Fruit fly (Drosophila melanogaster) whole organism, wandering third instar larva: ENCODE measurements around the gene CG13455.

ENCODE experiments used
- CrebA ChIP-seq: fragments of 200-800 bp; sonication (Bioruptor generic); optimal IDR thresholded peaks from 2 replicates; lab custom pipeline; 2016; ENCODE audit warnings: missing biosample characterization, mild to moderate bottlenecking, missing genetic modification characterization, borderline replicate concordance
- Dfd ChIP-seq: fragments of >200 bp; optimal IDR thresholded peaks from 2 replicates; lab custom pipeline; 2017; ENCODE audit warnings: missing biosample characterization, missing genetic modification characterization
- Dif ChIP-seq: fragments of 200-275, 200-300 bp; sonication (Bioruptor generic); optimal IDR thresholded peaks from 2 replicates; lab custom pipeline; 2018; ENCODE audit warnings: missing biosample characterization, missing genetic modification characterization; ENCODE audit not compliant: partially characterized antibody
- GATAd ChIP-seq: sonication (Bioruptor generic); optimal IDR thresholded peaks from 2 replicates; lab custom pipeline; 2016; ENCODE audit warnings: missing biosample characterization, missing genetic modification characterization
- HLH106 ChIP-seq: fragments of 200-800 bp; optimal IDR thresholded peaks from 3 replicates; lab custom pipeline; 2019; ENCODE audit warnings: missing biosample characterization, mild to moderate bottlenecking, missing genetic modification characterization, moderate library complexity
- Hnf4 ChIP-seq: fragments of 200-800 bp; sonication (Bioruptor generic); optimal IDR thresholded peaks from 2 replicates; lab custom pipeline; 2016; ENCODE audit warnings: missing biosample characterization, mild to moderate bottlenecking, missing genetic modification characterization
- Hr78 ChIP-seq: fragments of >200 bp; optimal IDR thresholded peaks from 2 replicates; lab custom pipeline; 2017; ENCODE audit warnings: missing biosample characterization, missing genetic modification characterization
- Jra ChIP-seq: sonication (Bioruptor generic); optimal IDR thresholded peaks from 2 replicates; lab custom pipeline; 2016; ENCODE audit warnings: missing biosample characterization, missing genetic modification characterization
- Mio ChIP-seq: sonication (Bioruptor generic); optimal IDR thresholded peaks from 2 replicates; lab custom pipeline; 2016; ENCODE audit warnings: missing biosample characterization, missing genetic modification characterization
- Myc ChIP-seq: fragments of >200 bp; optimal IDR thresholded peaks from 2 replicates; lab custom pipeline; 2017
- N ChIP-seq: fragments of >200 bp; optimal IDR thresholded peaks from 2 replicates; lab custom pipeline; 2018; ENCODE audit warnings: missing biosample characterization, missing external identifiers, missing genetic modification characterization
- OdsH ChIP-seq: fragments of 200-800 bp; sonication (Bioruptor generic); optimal IDR thresholded peaks from 2 replicates; lab custom pipeline; 2016; ENCODE audit warnings: missing biosample characterization, mild to moderate bottlenecking, missing genetic modification characterization
- Rel ChIP-seq, 2 experiments: fragments of 200-800 bp; sonication (Bioruptor generic) in 1 of 2; optimal IDR thresholded peaks; 2 replicates in 1 of 2; 3 replicates in 1 of 2; lab custom pipeline; 2016 to 2019; ENCODE audit warnings: mild to moderate bottlenecking in 2 of 2, missing biosample characterization in 2 of 2, missing genetic modification characterization in 2 of 2, moderate library complexity in 1 of 2
- Sp1 ChIP-seq: fragments of 200-800 bp; sonication (Bioruptor generic); optimal IDR thresholded peaks from 3 replicates; lab custom pipeline; 2019; ENCODE audit warnings: missing biosample characterization, mild to moderate bottlenecking, missing genetic modification characterization, moderate library complexity
- Vsx2 ChIP-seq: fragments of 200-300, 225-300 bp; sonication (Bioruptor generic); optimal IDR thresholded peaks from 2 replicates; lab custom pipeline; 2018; ENCODE audit warnings: missing biosample characterization, missing genetic modification characterization; ENCODE audit not compliant: partially characterized antibody
- br ChIP-seq: fragments of 200-800 bp; sonication (Bioruptor generic); optimal IDR thresholded peaks from 2 replicates; lab custom pipeline; 2016; ENCODE audit warnings: missing biosample characterization, missing genetic modification characterization
- dl ChIP-seq, 2 experiments: fragments of 175-275, 200-275 bp in 1 of 2; fragments of 200-275 bp in 1 of 2; sonication (Bioruptor generic); optimal IDR thresholded peaks; lab custom pipeline; 2018; ENCODE audit warnings: mild to moderate bottlenecking in 2 of 2, missing biosample characterization in 2 of 2, missing genetic modification characterization in 2 of 2, moderate library complexity in 2 of 2; ENCODE audit not compliant: partially characterized antibody in 2 of 2, insufficient read depth in 1 of 2
- dmrt93B ChIP-seq: fragments of 200-800 bp; sonication (Bioruptor generic); optimal IDR thresholded peaks from 2 replicates; lab custom pipeline; 2018; ENCODE audit warnings: missing biosample characterization, mild to moderate bottlenecking, missing genetic modification characterization
- dsf ChIP-seq: sonication (Bioruptor generic); optimal IDR thresholded peaks from 2 replicates; lab custom pipeline; 2016; ENCODE audit warnings: missing biosample characterization, missing genetic modification characterization, borderline replicate concordance
- foxo ChIP-seq, 2 experiments: fragments of 200-800 bp; sonication (Bioruptor generic); optimal IDR thresholded peaks; 2 replicates in 1 of 2; 3 replicates in 1 of 2; lab custom pipeline; 2016 to 2017; ENCODE audit warnings: missing biosample characterization in 2 of 2, missing genetic modification characterization in 2 of 2
- fru ChIP-seq: fragments of 200-800 bp; sonication (Bioruptor generic); optimal IDR thresholded peaks from 3 replicates; lab custom pipeline; 2016; ENCODE audit warnings: missing biosample characterization, mild to moderate bottlenecking, missing genetic modification characterization
- h ChIP-seq: fragments of 200-800 bp; sonication (Bioruptor generic); optimal IDR thresholded peaks from 3 replicates; lab custom pipeline; 2016; ENCODE audit warnings: missing biosample characterization, mild to moderate bottlenecking, missing genetic modification characterization
- jim ChIP-seq: fragments of 175-275, 200-325 bp; sonication (Bioruptor generic); optimal IDR thresholded peaks from 2 replicates; lab custom pipeline; 2016; ENCODE audit warnings: missing biosample characterization, mild to moderate bottlenecking, missing genetic modification characterization
- rgr ChIP-seq: fragments of 200-800 bp; sonication (Bioruptor generic); optimal IDR thresholded peaks from 3 replicates; lab custom pipeline; 2016; ENCODE audit warnings: missing biosample characterization, mild to moderate bottlenecking, missing genetic modification characterization
- sage ChIP-seq: fragments of 200-800 bp; sonication (Bioruptor generic); optimal IDR thresholded peaks from 2 replicates; lab custom pipeline; 2016; ENCODE audit warnings: missing biosample characterization, mild to moderate bottlenecking, missing genetic modification characterization
- sv ChIP-seq: fragments of 200-800 bp; sonication (Bioruptor generic); optimal IDR thresholded peaks from 3 replicates; lab custom pipeline; 2016; ENCODE audit warnings: missing biosample characterization, missing genetic modification characterization
- tai ChIP-seq: sonication (Bioruptor generic); optimal IDR thresholded peaks from 2 replicates; lab custom pipeline; 2016; ENCODE audit warnings: missing biosample characterization, missing genetic modification characterization
- usp ChIP-seq: fragments of >200 bp; optimal IDR thresholded peaks from 2 replicates; lab custom pipeline; 2017; ENCODE audit warnings: missing biosample characterization, missing genetic modification characterization
- woc ChIP-seq: sonication (Bioruptor generic); optimal IDR thresholded peaks from 2 replicates; lab custom pipeline; 2016; ENCODE audit warnings: missing biosample characterization, mild to moderate bottlenecking, missing genetic modification characterization

Gene CG13455

dm6 chr3L:15501646-15501972, 5.2 kb downstream of the CG13455 start:
- no peak for TF ChIP-seq OdsH (GFP tag; lab: Kevin White, UChicago)
- TF ChIP-seq HLH106 (tag; lab: Kevin White, UChicago), result no peak
- TF ChIP-seq Dfd (GFP tag; lab: Kevin White, UChicago), result no peak
- no peak for TF ChIP-seq N (GFP tag; lab: Kevin White, UChicago)
- no peak for TF ChIP-seq foxo (GFP tag; optimal IDR thresholded peaks at IDR 0.05; lab: Kevin White, UChicago)
- TF ChIP-seq woc (GFP tag; lab: Kevin White, UChicago), result peak; percentile 32

dm6 chr3L:15502256-15502655, 5.9 kb downstream of the CG13455 start:
- TF ChIP-seq Myc, result no peak
- no peak for TF ChIP-seq Hr78 (GFP tag; lab: Kevin White, UChicago)
- TF ChIP-seq usp, result no peak
- TF ChIP-seq Vsx2, result no peak

dm6 chr3L:15504687-15505086, 8.3 kb downstream of the CG13455 start, which contains the start of gene CG7857:
TSS of gene CG7857 (minus strand) at chr3L:15504894.
- TF ChIP-seq rgr (no peak), sage (GFP tag; lab: Kevin White, UChicago) (peak; percentile 14), Rel (GFP tag; optimal IDR thresholded peaks at IDR 0.05; lab: Kevin White, UChicago) (no peak), Rel (tag; optimal IDR thresholded peaks at IDR 0.05; lab: Kevin White, UChicago) (peak; percentile 29), OdsH (GFP tag; lab: Kevin White, UChicago) (no peak)

DNA sequence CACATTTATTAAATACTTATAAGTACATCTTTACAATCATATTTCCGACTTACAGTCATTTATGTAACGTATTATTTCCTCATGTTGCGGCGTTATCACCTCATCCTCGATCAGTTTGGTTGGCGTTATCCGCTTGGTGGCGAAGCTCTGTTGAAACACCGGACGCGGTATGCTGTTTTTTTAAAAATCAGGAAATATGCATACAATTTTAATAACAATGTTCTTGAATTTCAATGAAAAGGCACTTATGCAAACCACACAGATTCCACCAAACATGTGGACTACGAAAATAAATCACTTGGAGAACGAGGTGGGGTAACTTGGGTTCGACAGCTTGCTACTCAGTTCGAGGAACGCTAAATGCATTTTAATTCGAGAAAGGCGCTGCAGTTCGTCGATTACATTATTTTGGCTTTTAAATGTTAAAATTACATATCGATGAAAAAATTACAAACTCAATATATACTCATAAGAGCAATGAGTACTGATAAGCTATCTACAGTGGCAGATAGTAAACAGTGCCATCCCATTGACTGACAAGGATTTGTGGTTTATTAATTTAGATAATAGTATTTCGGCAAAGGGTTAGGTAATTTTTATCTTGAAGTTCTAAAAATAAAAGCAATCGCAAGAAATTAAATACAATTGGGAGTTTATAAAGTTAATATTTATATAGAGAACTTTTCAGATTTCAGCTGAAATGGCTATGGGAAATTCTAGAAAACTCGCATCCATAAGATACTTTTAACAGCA, 10.0 kb downstream of the CG13455 start:
- TF ChIP-seq sage (GFP tag; lab: Kevin White, UChicago), result peak; percentile 2
- no peak for TF ChIP-seq Rel (GFP tag; optimal IDR thresholded peaks at IDR 0.05; lab: Kevin White, UChicago)
- no peak for TF ChIP-seq Rel (tag; optimal IDR thresholded peaks at IDR 0.05; lab: Kevin White, UChicago)

DNA sequence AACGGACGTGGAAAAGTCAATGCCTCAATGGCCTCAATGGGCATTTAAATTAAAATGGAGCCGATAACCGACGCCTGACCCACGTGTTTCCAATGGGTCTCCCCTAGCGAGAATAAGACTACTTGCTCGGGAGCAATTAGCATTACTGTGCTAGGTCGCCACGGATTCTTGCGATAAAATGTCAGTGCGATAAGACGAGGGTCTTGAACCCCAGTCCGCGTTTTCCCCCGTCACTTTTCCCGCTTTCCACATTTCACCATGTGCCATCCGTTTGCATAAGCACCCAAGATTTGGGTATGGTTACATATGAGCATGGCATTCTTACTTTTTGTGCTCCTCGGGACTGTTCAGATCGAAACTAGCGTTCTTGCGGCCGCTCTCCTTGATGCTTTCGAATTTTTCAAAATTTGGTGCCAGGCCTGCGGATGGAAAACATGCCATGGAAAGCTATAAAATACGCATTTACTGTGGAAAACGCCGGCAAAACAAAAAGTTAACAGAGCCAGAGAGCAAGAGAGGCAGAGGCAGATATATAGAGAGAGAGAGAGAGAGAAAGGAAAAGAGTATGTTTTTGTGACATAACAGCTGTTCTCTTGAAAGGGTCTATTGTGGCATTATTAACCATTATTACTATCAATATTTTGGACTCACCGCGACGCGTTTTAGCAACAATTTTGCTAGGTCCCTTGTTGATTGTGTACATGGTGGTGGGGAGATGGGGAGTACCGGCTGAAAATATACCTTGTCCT, 10.9 kb downstream of the CG13455 start:
- no peak for TF ChIP-seq Hnf4 (GFP tag; lab: Kevin White, UChicago)
- no peak for TF ChIP-seq foxo (GFP tag; optimal IDR thresholded peaks at IDR 0.05; lab: Kevin White, UChicago)
- no peak for TF ChIP-seq sv (GFP tag; lab: Kevin White, UChicago)
- no peak for TF ChIP-seq rgr
- no peak for TF ChIP-seq h
- no peak for TF ChIP-seq fru (GFP tag; lab: Kevin White, UChicago)
- TF ChIP-seq Sp1 (GFP tag; lab: Kevin White, UChicago), result no peak
- no peak for TF ChIP-seq br
- peak; percentile 80 to 81 for TF ChIP-seq dl (GFP tag; optimal IDR thresholded peaks at IDR 0.05; lab: Kevin White, UChicago; ENCODE audit: insufficient read depth in 1 of 2, partially characterized antibody in 2 of 2)
- TF ChIP-seq Myc, result no peak
- TF ChIP-seq Rel (GFP tag; optimal IDR thresholded peaks at IDR 0.05; lab: Kevin White, UChicago), result no peak
- TF ChIP-seq Rel (tag; optimal IDR thresholded peaks at IDR 0.05; lab: Kevin White, UChicago), result peak; percentile 95
- TF ChIP-seq Dfd (GFP tag; lab: Kevin White, UChicago), result no peak
- no peak for TF ChIP-seq Jra (GFP tag; lab: Kevin White, UChicago)
- no peak for TF ChIP-seq GATAd
- no peak for TF ChIP-seq sage (GFP tag; lab: Kevin White, UChicago)
- peak; percentile 92 for TF ChIP-seq Dif (GFP tag; lab: Kevin White, UChicago)
- TF ChIP-seq OdsH (GFP tag; lab: Kevin White, UChicago), result no peak
- TF ChIP-seq Mio (GFP tag; lab: Kevin White, UChicago), result no peak
- no peak for TF ChIP-seq dmrt93B (GFP tag; lab: Kevin White, UChicago)
- no peak for TF ChIP-seq tai (GFP tag; lab: Kevin White, UChicago)
- no peak for TF ChIP-seq jim (GFP tag; lab: Kevin White, UChicago)
- no peak for TF ChIP-seq woc (GFP tag; lab: Kevin White, UChicago)
- TF ChIP-seq dsf (GFP tag; lab: Kevin White, UChicago), result no peak
- no peak for TF ChIP-seq CrebA (GFP tag; lab: Kevin White, UChicago)
